Fruit fly (Drosophila melanogaster) whole organism, embryonic: Measurements from ENCODE around the gene bma.

Experiments
- Atf6 ChIP-seq: fragments of 200-800 bp; sonication (Bioruptor generic); IDR thresholded peaks from 2 replicates; pipeline ENCODE4 v1.3.6; 2022; ENCODE audit warnings: missing biosample characterization, missing genetic modification characterization
- B-H1 ChIP-seq: fragments of 200-800 bp; sonication (Bioruptor generic); IDR thresholded peaks from 3 replicates; pipeline ENCODE4 v1.3.6; 2022; ENCODE audit warnings: missing biosample characterization, missing genetic modification characterization
- C15 ChIP-seq: fragments of 200-800 bp; sonication (Bioruptor generic); IDR thresholded peaks from 3 replicates; pipeline ENCODE4 v1.3.6; 2022; ENCODE audit warnings: missing biosample characterization, missing genetic modification characterization
- CG10274 ChIP-seq: fragments of 200-800 bp; sonication (Bioruptor generic); optimal IDR thresholded peaks from 3 replicates; lab custom pipeline; 2017; ENCODE audit warnings: missing biosample characterization, mild to moderate bottlenecking, missing genetic modification characterization
- CG10959 ChIP-seq: fragments of 200-800 bp; sonication (Bioruptor generic); IDR thresholded peaks from 2 replicates; pipeline ENCODE4 v1.3.6; 2022; ENCODE audit warnings: missing biosample characterization, missing genetic modification characterization
- CG13894 ChIP-seq: fragments of 200-800 bp; sonication (Bioruptor generic); optimal IDR thresholded peaks from 3 replicates; lab custom pipeline; 2018; ENCODE audit warnings: missing biosample characterization, mild to moderate bottlenecking, missing genetic modification characterization, moderate library complexity
- CG14050 ChIP-seq: fragments of 200-800 bp; sonication (Bioruptor generic); IDR thresholded peaks from 3 replicates; pipeline ENCODE4 v1.3.6; 2022; ENCODE audit warnings: missing biosample characterization, missing genetic modification characterization
- CG32767 ChIP-seq: fragments of 200-800 bp; sonication (Bioruptor generic); IDR thresholded peaks from 2 replicates; pipeline ENCODE4 v1.3.6; 2022; ENCODE audit warnings: missing biosample characterization, missing genetic modification characterization
- CG33557 ChIP-seq: fragments of 200-800 bp; sonication (Bioruptor generic); optimal IDR thresholded peaks from 2 replicates; lab custom pipeline; 2019; ENCODE audit warnings: missing biosample characterization, mild to moderate bottlenecking, missing genetic modification characterization, moderate library complexity
- CG4404 ChIP-seq: fragments of 200-800 bp; sonication (Bioruptor generic); IDR thresholded peaks from 2 replicates; pipeline ENCODE4 v1.3.6; 2022; ENCODE audit warnings: missing biosample characterization, missing genetic modification characterization
- CG5180 ChIP-seq: fragments of 200-800 bp; sonication (Bioruptor generic); optimal IDR thresholded peaks from 3 replicates; lab custom pipeline; 2017; ENCODE audit warnings: missing biosample characterization, missing genetic modification characterization, mild to moderate bottlenecking, moderate library complexity, missing genetic modification reagents
- CG5245 ChIP-seq: fragments of 200-800 bp; sonication (Bioruptor generic); optimal IDR thresholded peaks from 3 replicates; lab custom pipeline; 2016; ENCODE audit warnings: missing biosample characterization, missing genetic modification characterization
- CG7271 ChIP-seq: fragments of 200-800 bp; sonication (Bioruptor generic); optimal IDR thresholded peaks from 2 replicates; lab custom pipeline; 2018; ENCODE audit warnings: missing biosample characterization, mild to moderate bottlenecking, missing genetic modification characterization, moderate library complexity
- CG7372 ChIP-seq: fragments of 200-800 bp; sonication (Bioruptor generic); IDR thresholded peaks from 2 replicates; pipeline ENCODE4 v1.3.6; 2022; ENCODE audit warnings: missing biosample characterization, missing genetic modification characterization
- CG7928 ChIP-seq: fragments of 200-800 bp; sonication (Bioruptor generic); optimal IDR thresholded peaks from 2 replicates; lab custom pipeline; 2017; ENCODE audit warnings: missing biosample characterization, mild to moderate bottlenecking, missing genetic modification characterization
- CG8281 ChIP-seq: fragments of 200-800 bp; sonication (Bioruptor generic); optimal IDR thresholded peaks from 2 replicates; lab custom pipeline; 2018; ENCODE audit warnings: missing biosample characterization, mild to moderate bottlenecking, missing genetic modification characterization, moderate library complexity
- CG8359 ChIP-seq: fragments of 200-800 bp; sonication (Bioruptor generic); optimal IDR thresholded peaks from 2 replicates; lab custom pipeline; 2017; ENCODE audit warnings: missing biosample characterization, mild to moderate bottlenecking, missing genetic modification characterization, borderline replicate concordance
- CG9932 ChIP-seq: fragments of 200-800 bp; sonication (Bioruptor generic); IDR thresholded peaks from 2 replicates; pipeline ENCODE4 v1.3.6; 2022; ENCODE audit warnings: missing biosample characterization, missing genetic modification characterization
- CoRest ChIP-seq: fragments of 200-800 bp; sonication (Bioruptor generic); optimal IDR thresholded peaks from 3 replicates; lab custom pipeline; 2018; ENCODE audit warnings: missing biosample characterization, mild to moderate bottlenecking, missing genetic modification characterization, moderate library complexity
- Dbx ChIP-seq: fragments of 200-800 bp; sonication (Bioruptor generic); IDR thresholded peaks from 3 replicates; pipeline ENCODE4 v1.3.6; 2022; ENCODE audit warnings: missing biosample characterization, missing genetic modification characterization
- Deaf1 ChIP-seq: fragments of 200-800 bp; optimal IDR thresholded peaks from 3 replicates; lab custom pipeline; 2019; ENCODE audit warnings: missing biosample characterization, mild to moderate bottlenecking, missing genetic modification characterization, moderate library complexity
- Dip2 ChIP-seq: fragments of 200-800 bp; sonication (Bioruptor generic); IDR thresholded peaks from 2 replicates; pipeline ENCODE4 v1.3.6; 2022; ENCODE audit warnings: missing biosample characterization, missing genetic modification characterization
- Dip3 ChIP-seq: fragments of 200-800 bp; sonication (Bioruptor generic); optimal IDR thresholded peaks from 3 replicates; lab custom pipeline; 2016; ENCODE audit warnings: missing biosample characterization, missing genetic modification characterization
- Gsc ChIP-seq: fragments of 200-800 bp; sonication (Bioruptor generic); IDR thresholded peaks from 2 replicates; pipeline ENCODE4 v1.3.6; 2022; ENCODE audit warnings: missing biosample characterization, missing genetic modification characterization
- Gug ChIP-seq: fragments of 200-800 bp; sonication (Bioruptor generic); IDR thresholded peaks from 4 replicates; pipeline ENCODE4 v1.3.6; 2022; ENCODE audit warnings: missing biosample characterization, missing genetic modification characterization
- Hand ChIP-seq: fragments of 200-800 bp; sonication (Bioruptor generic); optimal IDR thresholded peaks from 2 replicates; lab custom pipeline; 2017; ENCODE audit warnings: mild to moderate bottlenecking, missing biosample characterization, missing genetic modification reagents, missing genetic modification characterization
- HmgD ChIP-seq: fragments of 200-800 bp; sonication (Bioruptor generic); optimal IDR thresholded peaks from 3 replicates; lab custom pipeline; 2016; ENCODE audit warnings: missing biosample characterization, missing genetic modification characterization
- Hr51 ChIP-seq, 2 experiments: fragments of 200-800 bp; sonication (Bioruptor generic); optimal IDR thresholded peaks; 2 replicates in 1 of 2; 3 replicates in 1 of 2; lab custom pipeline; 2016 to 2018; ENCODE audit warnings: missing biosample characterization in 2 of 2, missing genetic modification characterization in 2 of 2, mild to moderate bottlenecking in 1 of 2, moderate library complexity in 1 of 2
- Meics ChIP-seq: fragments of 200-800 bp; sonication (Bioruptor generic); optimal IDR thresholded peaks from 2 replicates; lab custom pipeline; 2017; ENCODE audit warnings: missing biosample characterization, mild to moderate bottlenecking, missing genetic modification characterization
- NFAT ChIP-seq: fragments of 200-800 bp; sonication (Bioruptor generic); IDR thresholded peaks from 2 replicates; pipeline ENCODE4 v1.3.6; 2022; ENCODE audit warnings: missing biosample characterization, missing genetic modification characterization
- Pdp1 ChIP-seq, 2 experiments: fragments of 200-800 bp; sonication (Bioruptor generic); optimal IDR thresholded peaks; 3 replicates each; lab custom pipeline; 2016; ENCODE audit warnings: missing biosample characterization in 2 of 2, missing genetic modification characterization in 2 of 2, mild to moderate bottlenecking in 1 of 2, moderate library complexity in 1 of 2
- Sox100B ChIP-seq: fragments of 200-800 bp; sonication (Bioruptor generic); optimal IDR thresholded peaks from 3 replicates; lab custom pipeline; 2018; ENCODE audit warnings: missing biosample characterization, mild to moderate bottlenecking, missing genetic modification characterization
- Sox102F ChIP-seq: fragments of 200-800 bp; sonication (Bioruptor generic); optimal IDR thresholded peaks from 2 replicates; lab custom pipeline; 2018; ENCODE audit warnings: missing biosample characterization, mild to moderate bottlenecking, missing genetic modification characterization, moderate library complexity
- TFAM ChIP-seq: fragments of 200-800 bp; sonication (Bioruptor generic); optimal IDR thresholded peaks from 2 replicates; lab custom pipeline; 2017; ENCODE audit warnings: missing biosample characterization, missing genetic modification characterization, inconsistent platforms
- abd-A ChIP-seq: fragments of 200-800 bp; sonication (Bioruptor generic); optimal IDR thresholded peaks from 3 replicates; lab custom pipeline; 2019; ENCODE audit warnings: missing biosample characterization, mild to moderate bottlenecking, missing genetic modification characterization, moderate library complexity
- ash1 ChIP-seq: fragments of 200-800 bp; sonication (Bioruptor generic); optimal IDR thresholded peaks from 2 replicates; lab custom pipeline; 2018; ENCODE audit warnings: missing biosample characterization, mild to moderate bottlenecking, missing genetic modification characterization
- en ChIP-seq: fragments of 200-800 bp; sonication (Bioruptor generic); optimal IDR thresholded peaks from 2 replicates; lab custom pipeline; 2016; ENCODE audit warnings: missing biosample characterization, missing genetic modification characterization
- fd64A ChIP-seq: fragments of 200-800 bp; sonication (Bioruptor generic); optimal IDR thresholded peaks from 3 replicates; lab custom pipeline; 2018; ENCODE audit warnings: missing biosample characterization, mild to moderate bottlenecking, missing genetic modification characterization
- ken ChIP-seq: fragments of 200-800 bp; sonication (Bioruptor generic); IDR thresholded peaks from 3 replicates; pipeline ENCODE4 v1.3.6; 2022; ENCODE audit warnings: missing biosample characterization, missing genetic modification characterization
- phol ChIP-seq: fragments of 200-800 bp; sonication (Bioruptor generic); optimal IDR thresholded peaks from 3 replicates; lab custom pipeline; 2018; ENCODE audit warnings: missing biosample characterization, mild to moderate bottlenecking, missing genetic modification characterization, moderate library complexity
- pita ChIP-seq: fragments of 200-800 bp; sonication (Bioruptor generic); optimal IDR thresholded peaks from 2 replicates; lab custom pipeline; 2017; ENCODE audit warnings: missing biosample characterization, mild to moderate bottlenecking, missing genetic modification characterization
- pum ChIP-seq: fragments of 200-800 bp; sonication (Bioruptor generic); optimal IDR thresholded peaks from 2 replicates; lab custom pipeline; 2016; ENCODE audit warnings: missing biosample characterization, missing genetic modification characterization
- repo ChIP-seq: fragments of 200-800 bp; sonication (Bioruptor generic); optimal IDR thresholded peaks from 2 replicates; lab custom pipeline; 2016; ENCODE audit warnings: missing biosample characterization, missing genetic modification characterization
- scrt ChIP-seq: fragments of 200-800 bp; sonication (Bioruptor generic); optimal IDR thresholded peaks from 2 replicates; lab custom pipeline; 2018; ENCODE audit warnings: missing biosample characterization, mild to moderate bottlenecking, missing genetic modification characterization, moderate library complexity
- sens ChIP-seq: fragments of 200-800 bp; sonication (Bioruptor generic); peaks from one replicate; lab custom pipeline; 2016; ENCODE audit warnings: missing biosample characterization, missing genetic modification characterization
- sim ChIP-seq: fragments of 200-800 bp; sonication (Bioruptor generic); IDR thresholded peaks from 2 replicates; pipeline ENCODE4 v1.3.6; 2022; ENCODE audit warnings: missing biosample characterization, missing genetic modification characterization
- slp2 ChIP-seq: fragments of 200-800 bp; sonication (Bioruptor generic); optimal IDR thresholded peaks from 2 replicates; lab custom pipeline; 2016; ENCODE audit warnings: missing biosample characterization, missing genetic modification characterization
- stwl ChIP-seq: fragments of 200-800 bp; sonication (Bioruptor generic); optimal IDR thresholded peaks from 3 replicates; lab custom pipeline; 2018; ENCODE audit warnings: missing biosample characterization, mild to moderate bottlenecking, missing genetic modification characterization, moderate library complexity
- tgo ChIP-seq: fragments of 200-800 bp; sonication (Bioruptor generic); IDR thresholded peaks from 3 replicates; pipeline ENCODE4 v1.3.6; 2022; ENCODE audit warnings: missing biosample characterization, missing genetic modification characterization
- tin ChIP-seq: fragments of 200-800 bp; sonication (Bioruptor generic); optimal IDR thresholded peaks from 3 replicates; lab custom pipeline; 2016; ENCODE audit warnings: missing biosample characterization, missing genetic modification characterization
- unpg ChIP-seq: fragments of 200-800 bp; sonication (Bioruptor generic); optimal IDR thresholded peaks from 3 replicates; lab custom pipeline; 2018; ENCODE audit warnings: missing biosample characterization, mild to moderate bottlenecking, missing genetic modification characterization, moderate library complexity

bma gene

dm6 chr3L:9907719-9908170, at the start of gene bma:
TSS of gene bma (plus strand) at chr3L:9908120.
- TF ChIP-seq CG7271 (tag; lab: Kevin White, UChicago): no peak
- no peak for TF ChIP-seq ken
- no peak for TF ChIP-seq Dip2
- TF ChIP-seq Hand: no peak
- no peak for TF ChIP-seq slp2
- peak; percentile 11 for TF ChIP-seq abd-A (tag; lab: Kevin White, UChicago)
- peak; percentile 75 for TF ChIP-seq Deaf1 (tag; lab: Kevin White, UChicago)
- no peak for TF ChIP-seq TFAM (GFP tag; lab: Kevin White, UChicago)
- TF ChIP-seq HmgD (GFP tag; lab: Kevin White, UChicago): no peak
- TF ChIP-seq NFAT (GFP tag; lab: Robert Waterston, UW): no peak
- no peak for TF ChIP-seq pum (GFP tag; lab: Kevin White, UChicago)
- peak; percentile 97 for TF ChIP-seq scrt (GFP tag; lab: Kevin White, UChicago)
- no peak for TF ChIP-seq pita (GFP tag; lab: Kevin White, UChicago)
- TF ChIP-seq Gsc (GFP tag; lab: Robert Waterston, UW): no peak
- peak; percentile 88 for TF ChIP-seq CG5180 (GFP tag; lab: Kevin White, UChicago)

- TF ChIP-seq CG8281 (tag; lab: Kevin White, UChicago) (no peak), fd64A (GFP tag; lab: Kevin White, UChicago) (no peak), CG7372 (GFP tag; lab: Robert Waterston, UW) (no peak), tgo (no peak), en (no peak), CG33557 (peak; percentile 17), CG8359 (GFP tag; lab: Kevin White, UChicago) (no peak), repo (GFP tag; lab: Kevin White, UChicago) (no peak), CG14050 (no peak), Atf6 (no peak), phol (peak; percentile 73), Dip3 (GFP tag; lab: Kevin White, UChicago) (peak; percentile 8), CG10274 (GFP tag; lab: Kevin White, UChicago) (no peak), stwl (tag; lab: Kevin White, UChicago) (peak; percentile 87), unpg (GFP tag; lab: Kevin White, UChicago) (no peak), C15 (GFP tag; lab: Robert Waterston, UW) (no peak), CG32767 (GFP tag; lab: Robert Waterston, UW) (peak; percentile 73), CG10959 (GFP tag; lab: Robert Waterston, UW) (no peak), NFAT (GFP tag; lab: Robert Waterston, UW) (no peak), sim (GFP tag; lab: Robert Waterston, UW) (no peak), Pdp1 (GFP tag; optimal IDR thresholded peaks at IDR 0.05; lab: Kevin White, UChicago) (peak in 1 of 2 experiments; percentile 33), Gug (peak; percentile 18; the same call in 1 of the 4 replicates), Sox102F (GFP tag; lab: Kevin White, UChicago) (no peak), CG5245 (no peak), CG13894 (tag; lab: Kevin White, UChicago) (peak; percentile 32), Hr51 (GFP tag; optimal IDR thresholded peaks at IDR 0.05; lab: Kevin White, UChicago) (peak in 1 of 2 experiments; percentile 0), tin (GFP tag; lab: Kevin White, UChicago) (peak; percentile 29), CG9932 (GFP tag; lab: Robert Waterston, UW) (peak; percentile 72), B-H1 (GFP tag; lab: Robert Waterston, UW) (no peak), CG4404 (GFP tag; lab: Robert Waterston, UW) (no peak), CG7928 (peak; percentile 93), CoRest (tag; lab: Kevin White, UChicago) (peak; percentile 48), Sox100B (no peak), Dbx (GFP tag; lab: Robert Waterston, UW) (peak; percentile 28; the same call in 1 of the 3 replicates), Meics (GFP tag; lab: Kevin White, UChicago) (no peak), ash1 (GFP tag; lab: Kevin White, UChicago) (no peak), sens (GFP tag; lab: Kevin White, UChicago) (peak; percentile 67)
These were observed 48.3 kb upstream of the bma start, which contains the start of gene CG10809 for dm6 chr3L:9859624-9860023. TSS of gene CG10809 (minus strand) at chr3L:9859889.
